Fruit fly (Drosophila melanogaster): ENCODE data around the gene CG13039.

The CG13039 gene

DNA sequence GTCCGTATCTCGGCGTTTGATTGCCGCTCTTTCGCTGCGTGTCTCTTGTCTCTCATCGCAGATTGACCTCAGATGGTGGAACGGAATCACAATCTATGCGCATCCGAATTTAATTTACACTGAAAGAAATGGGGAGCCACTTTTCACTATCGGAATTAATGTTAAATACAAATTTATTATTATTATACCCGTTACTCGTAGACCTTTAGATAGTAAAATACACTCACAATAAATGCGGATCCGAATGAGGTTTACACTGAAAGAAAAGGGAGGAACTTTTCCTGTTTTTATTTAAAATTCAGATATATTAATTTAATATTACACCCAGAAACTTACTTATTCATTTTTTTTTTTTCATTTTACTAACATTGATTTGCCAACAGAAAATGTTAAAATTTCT lies 37.5 kb downstream of the CG13039 start (continued):
- TF ChIP-seq CG7368 (GFP tag; optimal IDR thresholded peaks at IDR 0.05) (no peak), CG6792 (GFP tag; optimal IDR thresholded peaks at IDR 0.05) (no peak), Ets96B (tag; optimal IDR thresholded peaks at IDR 0.05) (peak; percentile 14), esn (GFP tag; optimal IDR thresholded peaks at IDR 0.05) (no peak), acj6 (GFP tag; optimal IDR thresholded peaks at IDR 0.05) (peak; percentile 30), CG8632 (GFP tag; optimal IDR thresholded peaks at IDR 0.05) (no peak), cyc (GFP tag; optimal IDR thresholded peaks at IDR 0.05) (no peak)

DNA sequence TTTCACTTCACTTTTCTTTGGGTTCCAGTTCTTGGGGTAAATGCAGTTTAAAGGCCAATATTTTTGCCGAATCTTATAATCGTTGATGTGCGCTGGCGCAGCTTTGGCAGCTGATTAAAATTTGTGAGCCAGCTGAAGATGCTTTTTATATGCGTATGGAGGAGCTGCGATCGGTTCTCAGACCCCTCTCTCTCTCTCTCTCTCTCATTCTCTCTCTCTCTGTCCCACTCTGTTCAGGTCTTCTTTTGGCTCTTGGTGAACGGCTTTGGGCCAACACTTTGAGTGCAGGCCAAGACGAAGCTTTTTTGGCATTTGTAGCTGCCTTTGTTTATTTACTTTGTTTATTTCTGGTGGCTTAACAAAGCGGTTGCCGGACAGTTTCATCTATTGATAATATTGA lies 38.2 kb downstream of the CG13039 start, which contains the start of gene CG13046:
TSS of gene CG13046 (minus strand) at position 101 of the 400 bp plus-strand sequence.
- TF ChIP-seq svp (GFP tag) (no peak), Smox (GFP tag; optimal IDR thresholded peaks at IDR 0.05) (no peak), eg (GFP tag; IDR thresholded peaks at IDR 0.05) (no peak)

DNA sequence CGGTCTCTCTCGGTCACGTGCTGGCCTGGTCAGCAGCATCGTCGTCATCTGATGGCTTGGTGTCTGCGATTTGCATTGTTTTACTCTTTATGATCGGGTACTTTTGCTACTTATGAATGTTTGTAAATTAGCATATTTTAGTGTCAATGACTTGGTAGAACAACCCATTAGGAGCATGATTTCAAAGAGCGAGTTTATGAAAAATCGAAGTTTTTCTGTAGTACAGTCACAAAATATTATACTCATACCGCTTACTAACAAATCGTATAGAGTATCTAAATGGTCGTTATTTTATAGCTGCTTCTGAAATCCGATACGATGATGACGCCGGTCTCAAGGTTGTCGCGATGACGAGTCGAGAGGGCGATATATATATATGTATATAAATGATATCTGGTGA lies 40.3 kb downstream of the CG13039 start:
- TF ChIP-seq fd85E (GFP tag; optimal IDR thresholded peaks at IDR 0.05) (no peak), CG6854 (GFP tag; optimal IDR thresholded peaks at IDR 0.05) (no peak), Gug (GFP tag; IDR thresholded peaks at IDR 0.05) (no peak), lz (GFP tag; optimal IDR thresholded peaks at IDR 0.05) (peak; percentile 24), CG4318 (GFP tag; optimal IDR thresholded peaks at IDR 0.05) (no peak), CG11294 (GFP tag; IDR thresholded peaks at IDR 0.05) (no peak), CG15336 (GFP tag; IDR thresholded peaks at IDR 0.05) (no peak), salr (GFP tag; optimal IDR thresholded peaks at IDR 0.05) (peak in 1 of 2 experiments; percentile 56), cyc (GFP tag; optimal IDR thresholded peaks at IDR 0.05) (peak; percentile 3), ss (GFP tag; optimal IDR thresholded peaks at IDR 0.05) (peak; percentile 54 to 88), fd59A (GFP tag; optimal IDR thresholded peaks at IDR 0.05) (peak; percentile 79), dsx (GFP tag; optimal IDR thresholded peaks at IDR 0.05; ENCODE audit: poor library complexity, severe bottlenecking) (peak; percentile 77), CG8632 (GFP tag; optimal IDR thresholded peaks at IDR 0.05) (peak; percentile 67), acj6 (GFP tag; optimal IDR thresholded peaks at IDR 0.05) (peak; percentile 64), Eip75B (GFP tag; optimal IDR thresholded peaks at IDR 0.05) (peak; percentile 71), Sox14 (GFP tag; optimal IDR thresholded peaks at IDR 0.05) (peak; percentile 51), Sox15 (GFP tag; optimal IDR thresholded peaks at IDR 0.05) (peak; percentile 39), fkh (GFP tag; optimal IDR thresholded peaks at IDR 0.05) (no peak), CG6808 (GFP tag; optimal IDR thresholded peaks at IDR 0.05) (peak; percentile 77), CG3032 (tag; optimal IDR thresholded peaks at IDR 0.05) (peak; percentile 85), Lpt (GFP tag; optimal IDR thresholded peaks at IDR 0.05) (no peak), Hr38 (GFP tag; optimal IDR thresholded peaks at IDR 0.05) (no peak), CG32006 (GFP tag; optimal IDR thresholded peaks at IDR 0.05) (peak; percentile 9), CG34406 (GFP tag; optimal IDR thresholded peaks at IDR 0.05) (peak; percentile 58), spab (GFP tag; optimal IDR thresholded peaks at IDR 0.05) (peak; percentile 78), Hr39 (GFP tag; optimal IDR thresholded peaks at IDR 0.05) (peak; percentile 29), topi (GFP tag; optimal IDR thresholded peaks at IDR 0.05) (peak; percentile 35), CG8119 (GFP tag; IDR thresholded peaks at IDR 0.05) (no peak), CG31627 (GFP tag; optimal IDR thresholded peaks at IDR 0.05) (peak; percentile 4), Eip93F (GFP tag; optimal IDR thresholded peaks at IDR 0.05) (no peak), svp (GFP tag) (peak; percentile 39), net (GFP tag; optimal IDR thresholded peaks at IDR 0.05) (peak; percentile 50), Sox102F (GFP tag; optimal IDR thresholded peaks at IDR 0.05) (peak; percentile 12), vri (GFP tag; optimal IDR thresholded peaks at IDR 0.05) (peak; percentile 13), OdsH (GFP tag; optimal IDR thresholded peaks at IDR 0.05) (peak; percentile 46), Eip78C (GFP tag) (peak; percentile 93), Hr4 (GFP tag; optimal IDR thresholded peaks at IDR 0.05) (no peak), esn (GFP tag; optimal IDR thresholded peaks at IDR 0.05) (peak; percentile 37), CG7368 (GFP tag; optimal IDR thresholded peaks at IDR 0.05) (peak; percentile 43), CG6792 (GFP tag; optimal IDR thresholded peaks at IDR 0.05) (peak; percentile 64), Smox (GFP tag; optimal IDR thresholded peaks at IDR 0.05) (peak; percentile 10), eg (GFP tag; IDR thresholded peaks at IDR 0.05) (no peak), CG1621 (tag; optimal IDR thresholded peaks at IDR 0.05) (peak; percentile 78), CG8319 (GFP tag; optimal IDR thresholded peaks at IDR 0.05) (peak; percentile 38), Met (GFP tag; optimal IDR thresholded peaks at IDR 0.05) (peak; percentile 19), pdm3 (GFP tag; optimal IDR thresholded peaks at IDR 0.05) (peak; percentile 64), Ets96B (tag; optimal IDR thresholded peaks at IDR 0.05) (peak; percentile 87)

All from whole organism, prepupa.